Fruit fly (Drosophila melanogaster): Measurements from ENCODE around the gene CG7840.
A peak's percentile ranks its signal among the peaks of the same experiment; 100 is the strongest.

CG7840 gene

dm6 chr2L:8266670-8267435, 38.5 kb upstream of the CG7840 start (continued):
- no peak for TF ChIP-seq Dll (GFP tag; IDR thresholded peaks at IDR 0.05; ENCODE audit: partially characterized antibody)
- no peak for TF ChIP-seq CG9215 (GFP tag; IDR thresholded peaks at IDR 0.05)
- TF ChIP-seq CG10321 (GFP tag; IDR thresholded peaks at IDR 0.05), result peak; percentile 63
- TF ChIP-seq Awh (GFP tag; IDR thresholded peaks at IDR 0.05), result 0 out of 2 replicates have a peak, but pooled peaks have one; percentile 36
- TF ChIP-seq psq (GFP tag; optimal IDR thresholded peaks at IDR 0.05), result peak; percentile 24
- no peak for TF ChIP-seq CrebB (tag; optimal IDR thresholded peaks at IDR 0.05)

dm6 chr2L:8268679-8269078, 36.7 kb upstream of the CG7840 start:
- peak; percentile 22 for TF ChIP-seq Vsx1 (GFP tag; optimal IDR thresholded peaks at IDR 0.05)
- peak; percentile 76 for TF ChIP-seq Awh (GFP tag; IDR thresholded peaks at IDR 0.05)
- TF ChIP-seq vvl (GFP tag; IDR thresholded peaks at IDR 0.05), result peak; percentile 62; the same call in 1 of the 2 replicates
- TF ChIP-seq CG8089 (GFP tag; optimal IDR thresholded peaks at IDR 0.05), result no peak
- TF ChIP-seq az2 (GFP tag; optimal IDR thresholded peaks at IDR 0.05), result no peak
- TF ChIP-seq CG6683 (GFP tag; optimal IDR thresholded peaks at IDR 0.05), result no peak
- peak; percentile 50 for TF ChIP-seq abd-A (tag; optimal IDR thresholded peaks at IDR 0.05)
- peak; percentile 22 for TF ChIP-seq CG12769 (tag; optimal IDR thresholded peaks at IDR 0.05)

dm6 chr2L:8270916-8271315, 34.5 kb upstream of the CG7840 start:
- TF ChIP-seq CG9876 (GFP tag; optimal IDR thresholded peaks at IDR 0.05), result no peak
- TF ChIP-seq HLHmδ (GFP tag; optimal IDR thresholded peaks at IDR 0.05), result no peak
- no peak for TF ChIP-seq Opbp (GFP tag; IDR thresholded peaks at IDR 0.05; ENCODE audit: partially characterized antibody)
- TF ChIP-seq prd (optimal IDR thresholded peaks at IDR 0.05), result no peak
- peak; percentile 50; the same call in 1 of the 3 replicates for TF ChIP-seq prd (GFP tag; IDR thresholded peaks at IDR 0.05)
- TF ChIP-seq CG2889 (GFP tag; IDR thresholded peaks at IDR 0.05), result no peak
- TF ChIP-seq bsh (GFP tag; optimal IDR thresholded peaks at IDR 0.05), result peak in 1 of 2 experiments; percentile 63
- no peak for TF ChIP-seq Kr (GFP tag; optimal IDR thresholded peaks at IDR 0.05)
- TF ChIP-seq ci (GFP tag; IDR thresholded peaks at IDR 0.05), result 0 out of 3 replicates have a peak, but pooled peaks have one; percentile 22
- no peak for TF ChIP-seq pfk (GFP tag; optimal IDR thresholded peaks at IDR 0.05)
- TF ChIP-seq dysf (GFP tag; IDR thresholded peaks at IDR 0.05), result 0 out of 3 replicates have a peak, but pooled peaks have one; percentile 29
- no peak for TF ChIP-seq CG4360 (GFP tag; IDR thresholded peaks at IDR 0.05)
- TF ChIP-seq CG3838 (GFP tag; optimal IDR thresholded peaks at IDR 0.05), result no peak
- TF ChIP-seq sisA (GFP tag; IDR thresholded peaks at IDR 0.05), result 0 out of 2 replicates have a peak, but pooled peaks have one; percentile 18
- TF ChIP-seq CG15073 (GFP tag; optimal IDR thresholded peaks at IDR 0.05), result no peak
- TF ChIP-seq gem (tag; optimal IDR thresholded peaks at IDR 0.05), result peak; percentile 17
- no peak for TF ChIP-seq Meics (GFP tag; optimal IDR thresholded peaks at IDR 0.05)
- TF ChIP-seq Ets65A (GFP tag), result peak; percentile 66
- TF ChIP-seq Drgx (GFP tag; IDR thresholded peaks at IDR 0.05), result peak; percentile 84
- TF ChIP-seq eve (GFP tag; optimal IDR thresholded peaks at IDR 0.05), result no peak
- TF ChIP-seq run (tag; optimal IDR thresholded peaks at IDR 0.05), result no peak
- TF ChIP-seq CG3726 (GFP tag; IDR thresholded peaks at IDR 0.05), result no peak
- no peak for TF ChIP-seq CG10654 (GFP tag; optimal IDR thresholded peaks at IDR 0.05)
- no peak for TF ChIP-seq CG13775 (GFP tag; optimal IDR thresholded peaks at IDR 0.05)
- no peak for TF ChIP-seq hkb (optimal IDR thresholded peaks at IDR 0.05)
- TF ChIP-seq hkb (GFP tag; IDR thresholded peaks at IDR 0.05), result no peak
- 0 out of 2 replicates have a peak, but pooled peaks have one; percentile 24 for TF ChIP-seq ttk (GFP tag; IDR thresholded peaks at IDR 0.05)
- no peak for TF ChIP-seq esg (GFP tag; conservative IDR thresholded peaks at IDR 0.05)
- TF ChIP-seq HHEX (GFP tag; optimal IDR thresholded peaks at IDR 0.05), result no peak
- no peak for TF ChIP-seq CG10565 (GFP tag; optimal IDR thresholded peaks at IDR 0.05)
- 0 out of 2 replicates have a peak, but pooled peaks have one; percentile 31 for TF ChIP-seq E2f1 (GFP tag; IDR thresholded peaks at IDR 0.05)
- no peak for TF ChIP-seq CG9932 (GFP tag; IDR thresholded peaks at IDR 0.05)
- TF ChIP-seq CG8478 (optimal IDR thresholded peaks at IDR 0.05), result no peak
- TF ChIP-seq CG7745 (tag; optimal IDR thresholded peaks at IDR 0.05), result no peak
- TF ChIP-seq Chrac-16 (GFP tag; optimal IDR thresholded peaks at IDR 0.05), result no peak

Measured in whole organism, embryonic.